Worm (Caenorhabditis elegans) whole organism, L3 larva: Measurements from ENCODE around the gene Y60A3A.8.

Source experiments
- egl-27 ChIP-seq: sonication (generic microtip); optimal IDR thresholded peaks from 4 replicates; lab custom pipeline; 2017; ENCODE audit warnings: missing biosample characterization, missing genetic modification reagents, missing genetic modification characterization
- nhr-76 ChIP-seq: fragments of 150-350 bp; sonication (generic microtip); optimal IDR thresholded peaks from 5 replicates; lab custom pipeline; 2014; ENCODE audit warnings: missing biosample characterization, missing genetic modification characterization

ce11 chrV:19923924-19924323 is 25.9 kb upstream of the Y60A3A.8 start, which contains the start of gene skr-4:
- TF ChIP-seq egl-27 (tag; lab: Kevin White, UChicago), result no peak
- TF ChIP-seq nhr-76 (tag; lab: Kevin White, UChicago), result no peak
